Worm (Caenorhabditis elegans): ENCODE measurements around the gene F58G1.7.

Gene F58G1.7

ce11 chrII:12980212-12980611, 32.2 kb upstream of the F58G1.7 start, which contains the start of gene cyd-1:
cyd-1 (plus strand) TSS chrII:12980591.
- TF ChIP-seq dve-1 (tag; optimal IDR thresholded peaks at IDR 0.05), result no peak
- no peak for TF ChIP-seq unc-42 (tag; optimal IDR thresholded peaks at IDR 0.05)
- no peak for TF ChIP-seq dmd-4 (tag; optimal IDR thresholded peaks at IDR 0.05; ENCODE audit: borderline replicate concordance)
- TF ChIP-seq elt-2 (tag; optimal IDR thresholded peaks at IDR 0.05), result peak; percentile 99

ce11 chrII:12978658-12979057, 30.6 kb upstream of the F58G1.7 start:
- no peak for TF ChIP-seq K09A11.1 (tag; optimal IDR thresholded peaks at IDR 0.05; ENCODE audit: insufficient read depth)
- TF ChIP-seq ceh-2 (tag; optimal IDR thresholded peaks at IDR 0.05), result no peak
- no peak for TF ChIP-seq ceh-22 (tag; optimal IDR thresholded peaks at IDR 0.05)
- no peak for TF ChIP-seq ets-4 (tag; optimal IDR thresholded peaks at IDR 0.05)
- TF ChIP-seq hlh-6 (tag; optimal IDR thresholded peaks at IDR 0.05), result no peak
- TF ChIP-seq pha-4 (tag; optimal IDR thresholded peaks at IDR 0.05), result no peak
- TF ChIP-seq syd-9 (tag; optimal IDR thresholded peaks at IDR 0.05), result no peak
- no peak for TF ChIP-seq che-1 (tag; optimal IDR thresholded peaks at IDR 0.05)
- TF ChIP-seq tbx-2 (tag; optimal IDR thresholded peaks at IDR 0.05), result no peak
- no peak for TF ChIP-seq fax-1 (tag; optimal IDR thresholded peaks at IDR 0.05)

- TF ChIP-seq pros-1 (tag; optimal IDR thresholded peaks at IDR 0.05), result no peak
- TF ChIP-seq K02D7.2 (tag; optimal IDR thresholded peaks at IDR 0.05), result no peak
These were observed 21.6 kb upstream of the F58G1.7 start, which contains the start of gene Y38F1A.4 for ce11 chrII:12969622-12970021. Y38F1A.4 (minus strand) TSS chrII:12969722.

ce11 chrII:12968448-12968969, 20.5 kb upstream of the F58G1.7 start:
- TF ChIP-seq hlh-15 (tag; optimal IDR thresholded peaks at IDR 0.05), result no peak
- TF ChIP-seq hlh-6 (tag; optimal IDR thresholded peaks at IDR 0.05), result peak; percentile 20

ce11 chrII:12966274-12966673, 18.2 kb upstream of the F58G1.7 start:
- no peak for TF ChIP-seq pqm-1 (tag; optimal IDR thresholded peaks at IDR 0.05)

- TF ChIP-seq mec-3 (tag; optimal IDR thresholded peaks at IDR 0.05; ENCODE audit: borderline replicate concordance) (no peak), zip-5 (tag; optimal IDR thresholded peaks at IDR 0.05) (no peak), hlh-13 (GFP tag; optimal IDR thresholded peaks at IDR 0.05) (no peak), ceh-2 (tag; optimal IDR thresholded peaks at IDR 0.05) (no peak), fkh-6 (tag; optimal IDR thresholded peaks at IDR 0.05) (no peak), npax-4 (tag; optimal IDR thresholded peaks at IDR 0.05) (no peak), unc-86 (tag; optimal IDR thresholded peaks at IDR 0.05) (no peak), F13H6.1 (tag; optimal IDR thresholded peaks at IDR 0.05) (no peak), unc-3 (GFP tag; conservative IDR thresholded peaks at IDR 0.05) (no peak), unc-3 (tag; optimal IDR thresholded peaks at IDR 0.05) (no peak), che-1 (tag; optimal IDR thresholded peaks at IDR 0.05) (no peak), dve-1 (tag; optimal IDR thresholded peaks at IDR 0.05) (no peak), sdc-2 (tag; optimal IDR thresholded peaks at IDR 0.05) (no peak), sox-2 (GFP tag; IDR thresholded peaks at IDR 0.05) (no peak), pax-1 (tag; optimal IDR thresholded peaks at IDR 0.05) (no peak), unc-55 (GFP tag; optimal IDR thresholded peaks at IDR 0.05) (no peak), C38D4.7 (GFP tag; optimal IDR thresholded peaks at IDR 0.05) (no peak), eyg-1 (tag; optimal IDR thresholded peaks at IDR 0.05) (no peak), rnt-1 (tag; optimal IDR thresholded peaks at IDR 0.05) (no peak), unc-42 (tag; optimal IDR thresholded peaks at IDR 0.05) (no peak)
These were observed 17.5 kb upstream of the F58G1.7 start for ce11 chrII:12965589-12965988.

- TF ChIP-seq rnt-1 (tag; optimal IDR thresholded peaks at IDR 0.05), result no peak
- TF ChIP-seq madf-2 (tag; optimal IDR thresholded peaks at IDR 0.05), result no peak
These were observed 17.3 kb upstream of the F58G1.7 start, which contains the start of gene ptr-18 for ce11 chrII:12965538-12965588. ptr-18 (plus strand) TSS chrII:12965546.

Data from whole organism, late embryonic.